Worm (Caenorhabditis elegans) whole organism, early embryonic: ENCODE data around the gene prx-6.

Source experiments
- B0310.2 ChIP-seq: sonication (generic microtip); optimal IDR thresholded peaks from 2 replicates; lab custom pipeline; 2016; ENCODE audit warnings: mild to moderate bottlenecking, missing genetic modification characterization, missing compliant biosample characterization
- F13C5.2 ChIP-seq: sonication (generic microtip); optimal IDR thresholded peaks from 2 replicates; lab custom pipeline; 2017; ENCODE audit warnings: mild to moderate bottlenecking, missing genetic modification characterization, inconsistent platforms, missing compliant biosample characterization
- aly-1 ChIP-seq: sonication (generic microtip); optimal IDR thresholded peaks from 2 replicates; lab custom pipeline; 2016; ENCODE audit warnings: missing genetic modification characterization, missing compliant biosample characterization
- ama-1 ChIP-seq: fragments of 150-350 bp; optimal IDR thresholded peaks from 2 replicates; lab custom pipeline; 2014
- ceh-13 ChIP-seq: fragments of 200-800 bp; sonication (Bioruptor generic); optimal IDR thresholded peaks from 2 replicates; lab custom pipeline; 2018; ENCODE audit warnings: mild to moderate bottlenecking, missing genetic modification characterization, missing compliant biosample characterization
- ceh-36 ChIP-seq: sonication (generic microtip); optimal IDR thresholded peaks from 2 replicates; lab custom pipeline; 2016; ENCODE audit warnings: missing genetic modification characterization, inconsistent platforms, missing compliant biosample characterization
- ets-7 ChIP-seq: sonication (generic microtip); optimal IDR thresholded peaks from 2 replicates; lab custom pipeline; 2016; ENCODE audit warnings: missing genotype, missing genetic modification characterization, missing compliant biosample characterization
- flt-1 ChIP-seq: fragments of 200-800 bp; sonication (Bioruptor generic); IDR thresholded peaks from 2 replicates; pipeline ENCODE4 v1.3.6; 2022; ENCODE audit warnings: missing genetic modification characterization, missing compliant biosample characterization
- hmbx-1 ChIP-seq: sonication (generic microtip); optimal IDR thresholded peaks from 2 replicates; lab custom pipeline; 2016; ENCODE audit warnings: mild to moderate bottlenecking, missing genetic modification characterization, missing compliant biosample characterization
- hmg-4 ChIP-seq: fragments of 200-800 bp; sonication (Bioruptor generic); optimal IDR thresholded peaks from 2 replicates; lab custom pipeline; 2018; ENCODE audit warnings: mild to moderate bottlenecking, missing genetic modification characterization, missing compliant biosample characterization
- hnd-1 ChIP-seq: sonication (generic microtip); optimal IDR thresholded peaks from 2 replicates; lab custom pipeline; 2016; ENCODE audit warnings: missing genetic modification characterization, missing compliant biosample characterization
- pes-1 ChIP-seq: fragments of 200-800 bp; sonication (Bioruptor generic); IDR thresholded peaks from 2 replicates; pipeline ENCODE4 v1.3.6; 2022; ENCODE audit warnings: missing genetic modification reagents, missing genetic modification characterization, missing compliant biosample characterization
- scrt-1 ChIP-seq: fragments of 200-800 bp; sonication (Bioruptor generic); IDR thresholded peaks from 2 replicates; pipeline ENCODE4 v1.3.6; 2022; ENCODE audit warnings: missing genetic modification characterization, missing compliant biosample characterization
- sea-1 ChIP-seq: fragments of 200-800 bp; sonication (Bioruptor generic); conservative IDR thresholded peaks from 2 replicates; pipeline ENCODE4 v1.3.6; 2022; ENCODE audit warnings: missing genetic modification characterization, missing compliant biosample characterization
- tbx-11 ChIP-seq: fragments of 200-800 bp; sonication (Bioruptor generic); IDR thresholded peaks from 2 replicates; pipeline ENCODE4 v1.3.6; 2022; ENCODE audit warnings: missing genetic modification characterization, missing compliant biosample characterization
- tbx-37 ChIP-seq: fragments of 200-800 bp; sonication (Bioruptor generic); conservative IDR thresholded peaks from 2 replicates; pipeline ENCODE4 v1.3.6; 2022; ENCODE audit warnings: missing genetic modification reagents, missing genetic modification characterization, missing compliant biosample characterization
- tra-4 ChIP-seq: sonication (generic microtip); optimal IDR thresholded peaks from 2 replicates; lab custom pipeline; 2017; ENCODE audit warnings: missing genetic modification characterization, missing compliant biosample characterization

Gene prx-6

DNA sequence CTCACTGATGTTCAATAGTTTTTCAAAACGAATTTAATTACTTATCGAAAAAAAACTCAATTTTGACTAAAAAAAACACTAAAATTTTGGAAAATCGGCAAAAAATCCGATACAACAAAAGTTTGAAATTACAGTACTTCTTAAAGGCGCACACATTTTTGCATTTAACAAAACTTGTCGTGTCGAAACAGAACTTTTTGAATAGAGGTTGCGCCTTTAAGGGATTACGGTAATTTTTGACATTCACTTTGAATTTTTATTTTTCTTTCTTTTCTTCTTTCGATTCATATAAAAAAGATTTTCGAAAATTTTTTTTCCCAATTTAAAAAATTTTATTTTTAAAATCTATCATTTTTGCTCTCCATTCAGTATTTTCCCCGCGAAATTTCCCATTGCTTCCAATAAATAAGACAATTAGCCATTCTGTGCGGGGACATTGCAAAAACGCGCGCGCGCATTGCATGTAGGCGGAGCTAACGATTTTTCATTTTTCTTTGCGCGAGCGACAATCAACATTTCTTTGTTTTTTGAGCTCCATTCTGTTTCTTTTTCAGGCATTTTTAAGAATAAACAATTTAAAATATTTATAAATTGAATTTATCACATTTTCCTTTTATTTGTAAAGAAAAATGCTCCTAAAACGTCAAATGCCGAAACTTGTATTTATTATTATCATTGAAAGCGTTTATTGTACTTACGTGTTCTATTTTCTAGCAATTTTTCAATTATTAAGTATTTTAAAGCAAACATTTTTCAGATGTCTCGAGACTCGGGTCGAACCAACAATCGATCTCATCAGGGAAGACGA, 11.5 kb upstream of the prx-6 start, which contains the start of gene F39G3.3:
Gene F39G3.3, plus strand, starts transcription at position 758 of the 808 bp plus-strand sequence.
- TF ChIP-seq ceh-13 (GFP tag; lab: Kevin White, UChicago) (peak; percentile 83), pes-1 (GFP tag; lab: Robert Waterston, UW) (peak; percentile 90), ama-1 (no peak), ets-7 (tag; lab: Kevin White, UChicago) (peak; percentile 61), tbx-37 (GFP tag; lab: Robert Waterston, UW) (peak; percentile 82), flt-1 (peak; percentile 74), tra-4 (tag; lab: Kevin White, UChicago) (peak; percentile 15), ceh-36 (tag; lab: Kevin White, UChicago) (peak; percentile 81), tbx-11 (GFP tag; lab: Robert Waterston, UW) (peak; percentile 87), hnd-1 (tag; lab: Kevin White, UChicago) (peak; percentile 75), hmbx-1 (tag; lab: Kevin White, UChicago) (peak; percentile 63), aly-1 (tag; lab: Kevin White, UChicago) (peak; percentile 65), B0310.2 (peak; percentile 65), hmg-4 (GFP tag; lab: Kevin White, UChicago) (peak; percentile 85), scrt-1 (GFP tag; lab: Robert Waterston, UW) (peak; percentile 85), sea-1 (GFP tag; lab: Robert Waterston, UW) (peak; percentile 74; the same call in 1 of the 2 replicates), F13C5.2 (peak; percentile 94)

- TF ChIP-seq tra-4 (tag; lab: Kevin White, UChicago) (no peak), ama-1 (no peak), B0310.2 (no peak), flt-1 (no peak), tbx-11 (GFP tag; lab: Robert Waterston, UW) (no peak), hmbx-1 (tag; lab: Kevin White, UChicago) (no peak), sea-1 (GFP tag; lab: Robert Waterston, UW) (no peak), aly-1 (tag; lab: Kevin White, UChicago) (no peak), tbx-37 (GFP tag; lab: Robert Waterston, UW) (no peak), ceh-13 (GFP tag; lab: Kevin White, UChicago) (no peak), scrt-1 (GFP tag; lab: Robert Waterston, UW) (no peak), ets-7 (tag; lab: Kevin White, UChicago) (no peak), pes-1 (GFP tag; lab: Robert Waterston, UW) (no peak), F13C5.2 (no peak), hmg-4 (GFP tag; lab: Kevin White, UChicago) (no peak), hnd-1 (tag; lab: Kevin White, UChicago) (no peak), ceh-36 (tag; lab: Kevin White, UChicago) (no peak)
Observed at ce11 chrV:4730075-4730474, 10.2 kb upstream of the prx-6 start, which contains the start of gene tig-2. Gene tig-2 (minus strand): TSS chrV:4730161.

ce11 chrV:4724453-4724852, 4.6 kb upstream of the prx-6 start, which contains the start of gene F39G3.4:
Gene F39G3.4 (plus strand): TSS chrV:4724753.
- TF ChIP-seq tbx-37 (GFP tag; lab: Robert Waterston, UW) (no peak), tbx-11 (GFP tag; lab: Robert Waterston, UW) (no peak), ets-7 (tag; lab: Kevin White, UChicago) (no peak), pes-1 (GFP tag; lab: Robert Waterston, UW) (no peak), scrt-1 (GFP tag; lab: Robert Waterston, UW) (no peak)

ce11 chrV:4722314-4722713, 2.4 kb upstream of the prx-6 start, which contains the start of gene F39G3.5:
Gene F39G3.5 (plus strand): TSS chrV:4722614.
- TF ChIP-seq tbx-37 (GFP tag; lab: Robert Waterston, UW) (no peak), ets-7 (tag; lab: Kevin White, UChicago) (no peak), ama-1 (no peak), hmbx-1 (tag; lab: Kevin White, UChicago) (no peak), hmg-4 (GFP tag; lab: Kevin White, UChicago) (no peak), scrt-1 (GFP tag; lab: Robert Waterston, UW) (no peak), pes-1 (GFP tag; lab: Robert Waterston, UW) (no peak), B0310.2 (no peak), sea-1 (GFP tag; lab: Robert Waterston, UW) (no peak), flt-1 (no peak), ceh-36 (tag; lab: Kevin White, UChicago) (no peak), hnd-1 (tag; lab: Kevin White, UChicago) (no peak), ceh-13 (GFP tag; lab: Kevin White, UChicago) (no peak), aly-1 (tag; lab: Kevin White, UChicago) (no peak), tra-4 (tag; lab: Kevin White, UChicago) (no peak), tbx-11 (GFP tag; lab: Robert Waterston, UW) (no peak), F13C5.2 (no peak)

ce11 chrV:4720884-4721464, 1.1 kb upstream of the prx-6 start:
- TF ChIP-seq hmbx-1 (tag; lab: Kevin White, UChicago): no peak

DNA sequence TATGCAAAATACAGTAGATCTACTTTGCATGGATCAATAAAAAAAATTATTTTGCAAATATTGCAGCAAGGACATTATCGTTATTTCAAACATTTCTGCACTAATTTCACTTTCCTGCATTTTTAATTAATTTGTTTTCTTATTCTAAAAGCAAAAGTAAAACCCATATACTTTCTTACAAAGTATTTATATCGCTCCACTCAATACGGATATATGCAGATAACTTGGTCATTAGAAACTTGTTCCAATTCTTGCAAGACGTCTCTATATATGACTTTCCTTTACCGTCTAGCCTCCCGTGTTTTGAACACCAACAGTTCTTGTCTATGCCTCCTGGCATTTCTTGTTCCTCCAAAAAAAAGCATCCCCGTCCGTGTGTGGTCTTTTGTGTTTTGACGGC, 9.4 kb downstream of the prx-6 start, which contains the start of gene oac-24:
Gene oac-24, plus strand, starts transcription at position 301 of the 400 bp plus-strand sequence.
- TF ChIP-seq tra-4 (tag; lab: Kevin White, UChicago): no peak
- no peak for TF ChIP-seq ets-7 (tag; lab: Kevin White, UChicago)
- no peak for TF ChIP-seq hmbx-1 (tag; lab: Kevin White, UChicago)
- TF ChIP-seq tbx-37 (GFP tag; lab: Robert Waterston, UW): no peak
- no peak for TF ChIP-seq pes-1 (GFP tag; lab: Robert Waterston, UW)
- no peak for TF ChIP-seq ceh-36 (tag; lab: Kevin White, UChicago)
- no peak for TF ChIP-seq hnd-1 (tag; lab: Kevin White, UChicago)
- no peak for TF ChIP-seq aly-1 (tag; lab: Kevin White, UChicago)
- TF ChIP-seq flt-1: no peak
- no peak for TF ChIP-seq tbx-11 (GFP tag; lab: Robert Waterston, UW)
